Fruit fly (Drosophila melanogaster) whole organism, embryonic: ENCODE data around the gene CG45428.

Source experiments
- Atf6 ChIP-seq: fragments of 200-800 bp; sonication (Bioruptor generic); IDR thresholded peaks from 2 replicates; pipeline ENCODE4 v1.3.6; 2022; ENCODE audit warnings: missing biosample characterization, missing genetic modification characterization
- CG11560 ChIP-seq: fragments of 200-800 bp; sonication (Bioruptor generic); IDR thresholded peaks from 3 replicates; pipeline ENCODE4 v1.3.6; 2022; ENCODE audit warnings: missing biosample characterization, missing genetic modification characterization
- CG12769 ChIP-seq: fragments of 200-800 bp; sonication (Bioruptor generic); optimal IDR thresholded peaks from 2 replicates; lab custom pipeline; 2019; ENCODE audit warnings: missing biosample characterization, mild to moderate bottlenecking, missing genetic modification characterization, moderate library complexity
- CG13424 ChIP-seq: fragments of 200-800 bp; sonication (Bioruptor generic); optimal IDR thresholded peaks from 2 replicates; lab custom pipeline; 2019; ENCODE audit warnings: missing biosample characterization, mild to moderate bottlenecking, missing genetic modification characterization, moderate library complexity
- CG15479 ChIP-seq: fragments of 200-800 bp; sonication (Bioruptor generic); optimal IDR thresholded peaks from 3 replicates; lab custom pipeline; 2019; ENCODE audit warnings: missing biosample characterization, mild to moderate bottlenecking, missing genetic modification characterization, moderate library complexity
- CG1603 ChIP-seq: fragments of 200-800 bp; sonication (Bioruptor generic); optimal IDR thresholded peaks from 2 replicates; lab custom pipeline; 2019; ENCODE audit warnings: missing biosample characterization, mild to moderate bottlenecking, missing genetic modification characterization, moderate library complexity
- CG16813 ChIP-seq: fragments of 200-800 bp; sonication (Bioruptor generic); IDR thresholded peaks from 3 replicates; pipeline ENCODE4 v1.3.6; 2022; ENCODE audit warnings: missing biosample characterization, missing genetic modification characterization; ENCODE audit not compliant: partially characterized antibody
- CG17361 ChIP-seq: fragments of 200-800 bp; sonication (Bioruptor generic); IDR thresholded peaks from 3 replicates; pipeline ENCODE4 v1.3.6; 2022; ENCODE audit warnings: missing biosample characterization, missing genetic modification characterization
- CG17385 ChIP-seq: fragments of 200-800 bp; sonication (Bioruptor generic); optimal IDR thresholded peaks from 3 replicates; lab custom pipeline; 2018; ENCODE audit warnings: missing biosample characterization, mild to moderate bottlenecking, missing genetic modification characterization
- CG18599 ChIP-seq: fragments of 200-800 bp; sonication (Bioruptor generic); optimal IDR thresholded peaks from 3 replicates; lab custom pipeline; 2017; ENCODE audit warnings: missing biosample characterization, missing genetic modification characterization, mild to moderate bottlenecking, moderate library complexity, missing genetic modification reagents
- CG32767 ChIP-seq: fragments of 200-800 bp; sonication (Bioruptor generic); IDR thresholded peaks from 2 replicates; pipeline ENCODE4 v1.3.6; 2022; ENCODE audit warnings: missing biosample characterization, missing genetic modification characterization
- CG34376 ChIP-seq: fragments of 200-800 bp; sonication (Bioruptor generic); optimal IDR thresholded peaks from 2 replicates; lab custom pipeline; 2018; ENCODE audit warnings: missing biosample characterization, mild to moderate bottlenecking, missing genetic modification characterization
- CG34422 ChIP-seq: fragments of 200-800 bp; sonication (Bioruptor generic); IDR thresholded peaks from 3 replicates; pipeline ENCODE4 v1.3.6; 2022; ENCODE audit warnings: missing biosample characterization, missing genetic modification characterization
- CG3726 ChIP-seq: fragments of 200-800 bp; sonication (Bioruptor generic); IDR thresholded peaks from 3 replicates; pipeline ENCODE4, ENCODE4 v1.3.6; 2022; ENCODE audit warnings: missing biosample characterization, missing genetic modification characterization
- CG42726 ChIP-seq: fragments of 200-800 bp; sonication (Bioruptor generic); IDR thresholded peaks from 2 replicates; pipeline ENCODE4 v1.3.6; 2022; ENCODE audit warnings: missing biosample characterization, missing genetic modification characterization; ENCODE audit not compliant: partially characterized antibody
- CG4707 ChIP-seq: fragments of 200-800 bp; sonication (Bioruptor generic); optimal IDR thresholded peaks from 2 replicates; lab custom pipeline; 2018; ENCODE audit warnings: missing biosample characterization, mild to moderate bottlenecking, missing genetic modification characterization, moderate library complexity
- CG7372 ChIP-seq: fragments of 200-800 bp; sonication (Bioruptor generic); IDR thresholded peaks from 2 replicates; pipeline ENCODE4 v1.3.6; 2022; ENCODE audit warnings: missing biosample characterization, missing genetic modification characterization
- CG7963 ChIP-seq: fragments of 200-800 bp; sonication (Bioruptor generic); IDR thresholded peaks from 3 replicates; pipeline ENCODE4 v1.3.6; 2022; ENCODE audit warnings: missing biosample characterization, missing genetic modification characterization; ENCODE audit not compliant: partially characterized antibody
- CG8290 ChIP-seq, 3 experiments: fragments of 200-800 bp; sonication (Bioruptor generic); optimal IDR thresholded peaks; 2 replicates each; lab custom pipeline; 2016 to 2019; ENCODE audit warnings: missing biosample characterization in 3 of 3, missing genetic modification characterization in 3 of 3, mild to moderate bottlenecking in 2 of 3, moderate library complexity in 1 of 3
- CG8478 ChIP-seq: fragments of >200 bp; optimal IDR thresholded peaks from 2 replicates; lab custom pipeline; 2018
- CHES-1-like ChIP-seq: fragments of 200-800 bp; sonication (Bioruptor generic); optimal IDR thresholded peaks from 2 replicates; lab custom pipeline; 2016; ENCODE audit warnings: missing biosample characterization, missing genetic modification characterization
- HLHmδ ChIP-seq: fragments of 200-800 bp; sonication (Bioruptor generic); optimal IDR thresholded peaks from 2 replicates; lab custom pipeline; 2018; ENCODE audit warnings: missing biosample characterization, mild to moderate bottlenecking, missing genetic modification characterization, moderate library complexity
- Hr78 ChIP-seq, 2 experiments: fragments of 200-800 bp in 1 of 2; fragments of >200 bp in 1 of 2; sonication (Bioruptor generic) in 1 of 2; optimal IDR thresholded peaks; 2 replicates each; lab custom pipeline; 2017 to 2019; ENCODE audit warnings: missing biosample characterization in 2 of 2, missing genetic modification characterization in 2 of 2, mild to moderate bottlenecking in 1 of 2, moderate library complexity in 1 of 2
- MBD-R2 ChIP-seq: fragments of 200-800 bp; sonication (Bioruptor generic); IDR thresholded peaks from 2 replicates; pipeline ENCODE4 v1.3.6; 2022; ENCODE audit warnings: missing biosample characterization, missing genetic modification characterization
- Mrtf ChIP-seq: fragments of 200-800 bp; sonication (Bioruptor generic); IDR thresholded peaks from 3 replicates; pipeline ENCODE4 v1.3.6; 2022; ENCODE audit warnings: missing biosample characterization, missing genetic modification characterization
- NFAT ChIP-seq: fragments of 200-800 bp; sonication (Bioruptor generic); IDR thresholded peaks from 2 replicates; pipeline ENCODE4 v1.3.6; 2022; ENCODE audit warnings: missing biosample characterization, missing genetic modification characterization
- Rfx ChIP-seq: fragments of 200-800 bp; sonication (Bioruptor generic); IDR thresholded peaks from 2 replicates; pipeline ENCODE4 v1.3.6; 2022; ENCODE audit warnings: missing biosample characterization, missing genetic modification characterization
- al ChIP-seq: fragments of 200-800 bp; sonication (Bioruptor generic); IDR thresholded peaks from 2 replicates; pipeline ENCODE4 v1.3.6; 2022; ENCODE audit warnings: missing biosample characterization, missing genetic modification characterization
- bowl ChIP-seq: fragments of 200-800 bp; sonication (Bioruptor generic); IDR thresholded peaks from 2 replicates; pipeline ENCODE4 v1.3.6; 2022; ENCODE audit warnings: missing biosample characterization, missing genetic modification characterization
- cas ChIP-seq: fragments of 200-800 bp; sonication (Bioruptor generic); IDR thresholded peaks from 2 replicates; pipeline ENCODE4 v1.3.6; 2022; ENCODE audit warnings: missing biosample characterization, missing genetic modification characterization
- chif ChIP-seq, 2 experiments: fragments of 200-800 bp; sonication (Bioruptor generic); optimal IDR thresholded peaks; 3 replicates each; lab custom pipeline; 2016; ENCODE audit warnings: missing biosample characterization in 2 of 2, missing genetic modification characterization in 2 of 2
- ftz-f1 ChIP-seq: fragments of 200-800 bp; sonication (Bioruptor generic); optimal IDR thresholded peaks from 2 replicates; lab custom pipeline; 2016; ENCODE audit warnings: missing biosample characterization, missing genetic modification characterization
- gfzf ChIP-seq: fragments of 200-800 bp; sonication (Bioruptor generic); optimal IDR thresholded peaks from 2 replicates; lab custom pipeline; 2016; ENCODE audit warnings: missing biosample characterization, mild to moderate bottlenecking, missing genetic modification characterization, moderate library complexity
- grau ChIP-seq: fragments of 200-800 bp; optimal IDR thresholded peaks from 3 replicates; lab custom pipeline; 2019; ENCODE audit warnings: missing biosample characterization, mild to moderate bottlenecking, missing genetic modification characterization, moderate library complexity
- ind ChIP-seq: fragments of 200-800 bp; sonication (Bioruptor generic); optimal IDR thresholded peaks from 3 replicates; lab custom pipeline; 2016; ENCODE audit warnings: missing biosample characterization, missing genetic modification characterization
- inv ChIP-seq: fragments of 200-800 bp; sonication (Bioruptor generic); IDR thresholded peaks from 2 replicates; pipeline ENCODE4 v1.3.6; 2022; ENCODE audit warnings: missing biosample characterization, missing genetic modification characterization; ENCODE audit not compliant: partially characterized antibody
- knrl ChIP-seq: fragments of 200-800 bp; sonication (Bioruptor generic); IDR thresholded peaks from 3 replicates; pipeline ENCODE4 v1.3.6; 2022; ENCODE audit warnings: missing biosample characterization, missing genetic modification characterization; ENCODE audit not compliant: partially characterized antibody
- lbe ChIP-seq: fragments of 200-800 bp; sonication (Bioruptor generic); optimal IDR thresholded peaks from 2 replicates; lab custom pipeline; 2016; ENCODE audit warnings: missing biosample characterization, mild to moderate bottlenecking, missing genetic modification characterization
- pzg ChIP-seq: fragments of 200-800 bp; sonication (Bioruptor generic); optimal IDR thresholded peaks from 3 replicates; lab custom pipeline; 2018; ENCODE audit warnings: missing biosample characterization, mild to moderate bottlenecking, missing genetic modification characterization, moderate library complexity
- seq ChIP-seq: fragments of 200-800 bp; sonication (Bioruptor generic); IDR thresholded peaks from 2 replicates; pipeline ENCODE4 v1.3.6; 2022; ENCODE audit warnings: missing biosample characterization, missing genetic modification characterization
- slbo ChIP-seq: fragments of 200-800 bp; sonication (Bioruptor generic); IDR thresholded peaks from 2 replicates; pipeline ENCODE4 v1.3.6; 2022; ENCODE audit warnings: missing biosample characterization, missing genetic modification characterization
- sna ChIP-seq: fragments of 200-800 bp; sonication (Bioruptor generic); IDR thresholded peaks from 2 replicates; pipeline ENCODE4 v1.3.6; 2022; ENCODE audit warnings: missing biosample characterization, missing genetic modification characterization; ENCODE audit not compliant: partially characterized antibody
- sob ChIP-seq: fragments of 200-800 bp; sonication (Bioruptor generic); IDR thresholded peaks from 2 replicates; pipeline ENCODE4 v1.3.6; 2022; ENCODE audit warnings: missing biosample characterization, missing genetic modification characterization
- toy ChIP-seq: fragments of 200-800 bp; sonication (Bioruptor generic); IDR thresholded peaks from 2 replicates; pipeline ENCODE4 v1.3.6; 2022; ENCODE audit warnings: missing biosample characterization, missing genetic modification characterization
- trh ChIP-seq: fragments of 200-800 bp; sonication (Bioruptor generic); optimal IDR thresholded peaks from 2 replicates; lab custom pipeline; 2016; ENCODE audit warnings: missing biosample characterization, missing genetic modification characterization
- unc-4 ChIP-seq: fragments of 200-800 bp; sonication (Bioruptor generic); IDR thresholded peaks from 2 replicates; pipeline ENCODE4 v1.3.6; 2022; ENCODE audit warnings: missing biosample characterization, missing genetic modification characterization; ENCODE audit not compliant: partially characterized antibody
- vnd ChIP-seq: fragments of 200-800 bp; sonication (Bioruptor generic); IDR thresholded peaks from 3 replicates; pipeline ENCODE4 v1.3.6; 2022; ENCODE audit warnings: missing biosample characterization, missing genetic modification characterization; ENCODE audit not compliant: partially characterized antibody

The CG45428 gene

dm6 chr3L:22871030-22871844, 34.4 kb upstream of the CG45428 start:
- TF ChIP-seq seq (no peak; the same call in 1 of the 2 replicates), grau (tag; lab: Kevin White, UChicago) (peak; percentile 17), Atf6 (GFP tag; lab: Robert Waterston, UW) (no peak), ind (GFP tag; lab: Kevin White, UChicago) (no peak), trh (no peak), CG32767 (GFP tag; lab: Robert Waterston, UW) (no peak), CHES-1-like (GFP tag; lab: Kevin White, UChicago) (peak; percentile 35), chif (GFP tag; optimal IDR thresholded peaks at IDR 0.05; lab: Kevin White, UChicago) (no peak), sna (GFP tag; lab: Robert Waterston, UW) (peak; percentile 34), CG8290 (GFP tag; optimal IDR thresholded peaks at IDR 0.05; lab: Kevin White, UChicago) (no peak), CG8290 (tag; optimal IDR thresholded peaks at IDR 0.05; lab: Kevin White, UChicago) (peak in 1 of 2 experiments; percentile 51), toy (GFP tag; lab: Robert Waterston, UW) (no peak), CG17361 (GFP tag; lab: Robert Waterston, UW) (0 out of 3 replicates have a peak, but pooled peaks have one; percentile 31), al (GFP tag; lab: Robert Waterston, UW) (no peak), lbe (GFP tag; lab: Kevin White, UChicago) (peak; percentile 13), slbo (GFP tag; lab: Robert Waterston, UW) (peak; percentile 45), inv (GFP tag; lab: Robert Waterston, UW) (peak; percentile 59), CG7372 (0 out of 2 replicates have a peak, but pooled peaks have one; percentile 21), CG34422 (peak; percentile 65; the same call in 2 of the 3 replicates), ftz-f1 (GFP tag; lab: Kevin White, UChicago) (no peak), gfzf (GFP tag; lab: Kevin White, UChicago) (no peak), CG8478 (lab: Kevin White, UChicago) (peak; percentile 51), Mrtf (no peak), unc-4 (GFP tag; lab: Robert Waterston, UW) (peak; percentile 57), CG7963 (GFP tag; lab: Robert Waterston, UW) (peak; percentile 61; the same call in 1 of the 3 replicates), CG13424 (peak; percentile 14), CG15479 (GFP tag; lab: Kevin White, UChicago) (peak; percentile 52), CG1603 (tag; lab: Kevin White, UChicago) (peak; percentile 46), cas (GFP tag; lab: Robert Waterston, UW) (no peak), CG42726 (0 out of 2 replicates have a peak, but pooled peaks have one; percentile 27), sob (peak; percentile 14; the same call in 1 of the 2 replicates), CG11560 (no peak), knrl (GFP tag; lab: Robert Waterston, UW) (peak; percentile 67; the same call in 2 of the 3 replicates), bowl (GFP tag; lab: Robert Waterston, UW) (no peak), CG4707 (GFP tag; lab: Kevin White, UChicago) (no peak), CG12769 (tag; lab: Kevin White, UChicago) (peak; percentile 11), CG3726 (GFP tag; lab: Robert Waterston, UW) (no peak), pzg (GFP tag; lab: Kevin White, UChicago) (peak; percentile 1), MBD-R2 (peak; percentile 46; the same call in 1 of the 2 replicates), Rfx (peak; percentile 66), CG18599 (peak; percentile 28), CG16813 (GFP tag; lab: Robert Waterston, UW) (peak; percentile 65), CG17385 (GFP tag; lab: Kevin White, UChicago) (no peak), NFAT (GFP tag; lab: Robert Waterston, UW) (peak; percentile 50; the same call in 1 of the 2 replicates), HLHmδ (no peak), Hr78 (GFP tag; optimal IDR thresholded peaks at IDR 0.05; lab: Kevin White, UChicago) (peak in 1 of 2 experiments; percentile 31), vnd (peak; percentile 68), CG34376 (GFP tag; lab: Kevin White, UChicago) (peak; percentile 29)
